Fruit fly (Drosophila melanogaster): ENCODE data around the gene CG43390.

CG43390 gene

dm6 chr3L:11530370-11530769 is 49.4 kb downstream of the CG43390 start (continued):
- TF ChIP-seq CG2875 (GFP tag; optimal IDR thresholded peaks at IDR 0.05) (no peak), CG12769 (tag; optimal IDR thresholded peaks at IDR 0.05) (peak; percentile 62), ems (GFP tag; optimal IDR thresholded peaks at IDR 0.05) (no peak), twi (tag; optimal IDR thresholded peaks at IDR 0.05) (peak; percentile 62), CG12299 (tag; optimal IDR thresholded peaks at IDR 0.05) (no peak), HLH4C (GFP tag; IDR thresholded peaks at IDR 0.05; ENCODE audit: partially characterized antibody) (no peak), Tbp (GFP tag; optimal IDR thresholded peaks at IDR 0.05) (no peak), tio (GFP tag; optimal IDR thresholded peaks at IDR 0.05) (no peak), Lpt (GFP tag; optimal IDR thresholded peaks at IDR 0.05) (no peak), dimm (GFP tag; IDR thresholded peaks at IDR 0.05) (no peak), CG9437 (GFP tag; optimal IDR thresholded peaks at IDR 0.05) (no peak), ac (GFP tag; optimal IDR thresholded peaks at IDR 0.05) (no peak), lmd (GFP tag; IDR thresholded peaks at IDR 0.05) (no peak), Lhr (GFP tag; optimal IDR thresholded peaks at IDR 0.05) (no peak), Rfx (GFP tag; IDR thresholded peaks at IDR 0.05) (no peak), CG7372 (GFP tag; IDR thresholded peaks at IDR 0.05) (no peak), sna (GFP tag; IDR thresholded peaks at IDR 0.05; ENCODE audit: partially characterized antibody) (no peak), CG17186 (GFP tag; optimal IDR thresholded peaks at IDR 0.05) (no peak), CG10565 (GFP tag; optimal IDR thresholded peaks at IDR 0.05) (no peak), Bteb2 (GFP tag; optimal IDR thresholded peaks at IDR 0.05) (no peak), CG31441 (GFP tag; IDR thresholded peaks at IDR 0.05) (no peak), CG17612 (GFP tag; IDR thresholded peaks at IDR 0.05) (no peak), CG6689 (GFP tag; IDR thresholded peaks at IDR 0.05) (no peak), maf-S (GFP tag; optimal IDR thresholded peaks at IDR 0.05) (no peak), az2 (GFP tag; optimal IDR thresholded peaks at IDR 0.05) (no peak), HmgD (GFP tag; optimal IDR thresholded peaks at IDR 0.05) (no peak), exex (tag; optimal IDR thresholded peaks at IDR 0.05) (peak; percentile 87), sob (GFP tag; IDR thresholded peaks at IDR 0.05) (0 out of 2 replicates have a peak, but pooled peaks have one; percentile 15), ham (GFP tag; IDR thresholded peaks at IDR 0.05) (no peak), Lim3 (GFP tag; IDR thresholded peaks at IDR 0.05) (peak; percentile 40; the same call in 1 of the 2 replicates), CG13775 (GFP tag; optimal IDR thresholded peaks at IDR 0.05) (no peak), Med (GFP tag) (peak; percentile 60), CG14710 (tag; optimal IDR thresholded peaks at IDR 0.05) (no peak), CG2120 (GFP tag; optimal IDR thresholded peaks at IDR 0.05) (no peak), nmo (GFP tag; optimal IDR thresholded peaks at IDR 0.05) (no peak), CG14014 (GFP tag; IDR thresholded peaks at IDR 0.05) (no peak), Deaf1 (tag; optimal IDR thresholded peaks at IDR 0.05) (peak; percentile 31), CG12071 (GFP tag; optimal IDR thresholded peaks at IDR 0.05) (no peak), schlank (tag; optimal IDR thresholded peaks at IDR 0.05) (no peak), BEAF-32 (GFP tag; optimal IDR thresholded peaks at IDR 0.05) (no peak), gcm (GFP tag; optimal IDR thresholded peaks at IDR 0.05) (no peak), CG17912 (GFP tag; optimal IDR thresholded peaks at IDR 0.05) (no peak), CG2678 (tag; optimal IDR thresholded peaks at IDR 0.05) (no peak), stwl (tag; optimal IDR thresholded peaks at IDR 0.05) (no peak), ci (GFP tag; IDR thresholded peaks at IDR 0.05) (no peak), CG13287 (GFP tag; IDR thresholded peaks at IDR 0.05; ENCODE audit: partially characterized antibody) (no peak), oc (tag; optimal IDR thresholded peaks at IDR 0.05) (no peak), grn (GFP tag; optimal IDR thresholded peaks at IDR 0.05) (peak; percentile 90), Hmr (GFP tag; optimal IDR thresholded peaks at IDR 0.05) (no peak), cwo (GFP tag; optimal IDR thresholded peaks at IDR 0.05) (peak; percentile 30), crol (GFP tag; IDR thresholded peaks at IDR 0.05) (peak; percentile 64; the same call in 1 of the 2 replicates), sim (GFP tag; IDR thresholded peaks at IDR 0.05) (0 out of 2 replicates have a peak, but pooled peaks have one; percentile 8)
